Worm (Caenorhabditis elegans) whole organism, L2 larva: ENCODE results near the gene W04D2.4.
A peak's percentile ranks its signal among the peaks of the same experiment; 100 is the strongest.

ENCODE experiments used
- C34F6.9 ChIP-seq: fragments of 150-350 bp; optimal IDR thresholded peaks from 2 replicates; lab custom pipeline; 2014; ENCODE audit warnings: missing biosample characterization, missing genetic modification characterization
- F13H6.1 ChIP-seq: sonication (generic microtip); optimal IDR thresholded peaks from 2 replicates; lab custom pipeline; 2016; ENCODE audit warnings: missing genetic modification characterization, missing compliant biosample characterization
- R02D3.7 ChIP-seq: fragments of 150-350 bp; optimal IDR thresholded peaks from 2 replicates; lab custom pipeline; 2014; ENCODE audit warnings: missing biosample characterization, missing genetic modification characterization
- ZK546.5 ChIP-seq: sonication (generic microtip); optimal IDR thresholded peaks from 2 replicates; lab custom pipeline; 2017; ENCODE audit warnings: missing biosample characterization, missing genetic modification characterization
- alr-1 ChIP-seq: fragments of 150-350 bp; optimal IDR thresholded peaks from 2 replicates; lab custom pipeline; 2014; ENCODE audit warnings: missing biosample characterization, missing genetic modification characterization
- aly-2 ChIP-seq: fragments of 150-350 bp; optimal IDR thresholded peaks from 2 replicates; lab custom pipeline; 2014; ENCODE audit warnings: missing biosample characterization, missing genetic modification characterization
- ama-1 ChIP-seq: fragments of 150-350 bp; optimal IDR thresholded peaks from 2 replicates; lab custom pipeline; 2018; ENCODE audit warnings: inconsistent platforms
- blmp-1 ChIP-seq: sonication (generic microtip); optimal IDR thresholded peaks from 2 replicates; lab custom pipeline; 2017; ENCODE audit warnings: missing genetic modification characterization, mild to moderate bottlenecking, missing compliant biosample characterization, antibody characterized with exemption, moderate library complexity; ENCODE audit not compliant: insufficient read depth
- ceh-16 ChIP-seq: fragments of 150-350 bp; optimal IDR thresholded peaks from 2 replicates; lab custom pipeline; 2014; ENCODE audit warnings: missing biosample characterization, missing genetic modification characterization
- ceh-82 ChIP-seq: fragments of 150-350 bp; optimal IDR thresholded peaks from 2 replicates; lab custom pipeline; 2014; ENCODE audit warnings: missing biosample characterization, missing genetic modification characterization
- crh-2 ChIP-seq: sonication (generic microtip); optimal IDR thresholded peaks from 2 replicates; lab custom pipeline; 2017; ENCODE audit warnings: missing biosample characterization, missing genetic modification characterization
- dmd-4 ChIP-seq: sonication (generic microtip); optimal IDR thresholded peaks from 2 replicates; lab custom pipeline; 2017; ENCODE audit warnings: missing biosample characterization, missing genetic modification characterization
- egl-27 ChIP-seq: sonication (generic microtip); optimal IDR thresholded peaks from 3 replicates; lab custom pipeline; 2017; ENCODE audit warnings: missing biosample characterization, missing genetic modification reagents, missing genetic modification characterization
- elt-1 ChIP-seq: fragments of 150-350 bp; optimal IDR thresholded peaks from 2 replicates; lab custom pipeline; 2014; ENCODE audit warnings: missing biosample characterization, missing genetic modification characterization
- elt-3 ChIP-seq: sonication (generic microtip); optimal IDR thresholded peaks from 2 replicates; lab custom pipeline; 2017; ENCODE audit warnings: missing biosample characterization, missing genetic modification characterization
- fos-1 ChIP-seq: fragments of 150-350 bp; optimal IDR thresholded peaks from 2 replicates; lab custom pipeline; 2014; ENCODE audit warnings: missing biosample characterization, missing genetic modification characterization
- gmeb-1 ChIP-seq: fragments of 150-350 bp; optimal IDR thresholded peaks from 2 replicates; lab custom pipeline; 2014; ENCODE audit warnings: missing biosample characterization, missing genetic modification characterization
- lin-11 ChIP-seq: fragments of 150-350 bp; sonication (generic microtip); optimal IDR thresholded peaks from 2 replicates; lab custom pipeline; 2014; ENCODE audit warnings: missing biosample characterization, missing genetic modification characterization, inconsistent platforms, mixed read lengths
- lin-13 ChIP-seq: fragments of 150-350 bp; optimal IDR thresholded peaks from 2 replicates; lab custom pipeline; 2014; ENCODE audit warnings: missing biosample characterization, missing genetic modification reagents, missing genetic modification characterization
- lin-39 ChIP-seq: fragments of 150-350 bp; optimal IDR thresholded peaks from 2 replicates; lab custom pipeline; 2014; ENCODE audit warnings: missing biosample characterization, missing genetic modification reagents, missing genetic modification characterization
- lsy-2 ChIP-seq, 2 experiments: fragments of 150-350 bp in 1 of 2; sonication (generic microtip) in 1 of 2; optimal IDR thresholded peaks; 2 replicates each; lab custom pipeline; 2014 to 2017; ENCODE audit warnings: missing biosample characterization in 2 of 2, missing genetic modification characterization in 2 of 2
- mab-5 ChIP-seq: fragments of 150-350 bp; optimal IDR thresholded peaks from 2 replicates; lab custom pipeline; 2014; ENCODE audit warnings: missing biosample characterization, missing genetic modification characterization
- mbf-1 ChIP-seq: sonication (generic microtip); optimal IDR thresholded peaks from 2 replicates; lab custom pipeline; 2017; ENCODE audit warnings: missing biosample characterization, missing genetic modification characterization
- mdl-1 ChIP-seq, 2 experiments: fragments of 150-350 bp in 1 of 2; sonication (generic microtip) in 1 of 2; optimal IDR thresholded peaks; 2 replicates each; lab custom pipeline; 2017; ENCODE audit warnings: missing biosample characterization in 2 of 2, missing genetic modification characterization in 2 of 2
- nhr-10 ChIP-seq: sonication (generic microtip); optimal IDR thresholded peaks from 2 replicates; lab custom pipeline; 2017; ENCODE audit warnings: missing biosample characterization, missing genetic modification characterization
- nhr-11 ChIP-seq: fragments of 150-350 bp; optimal IDR thresholded peaks from 2 replicates; lab custom pipeline; 2014; ENCODE audit warnings: missing biosample characterization, missing genetic modification characterization
- nhr-12 ChIP-seq: fragments of 150-350 bp; optimal IDR thresholded peaks from 2 replicates; lab custom pipeline; 2014; ENCODE audit warnings: missing biosample characterization, missing genetic modification characterization
- nhr-129 ChIP-seq: fragments of 150-350 bp; optimal IDR thresholded peaks from 2 replicates; lab custom pipeline; 2014; ENCODE audit warnings: missing biosample characterization, missing genetic modification characterization
- nhr-21 ChIP-seq: fragments of 150-350 bp; optimal IDR thresholded peaks from 2 replicates; lab custom pipeline; 2014; ENCODE audit warnings: missing biosample characterization, missing genetic modification characterization
- nhr-23 ChIP-seq: fragments of 150-350 bp; optimal IDR thresholded peaks from 2 replicates; lab custom pipeline; 2014; ENCODE audit warnings: missing biosample characterization, missing genetic modification reagents, missing genetic modification characterization
- nhr-237 ChIP-seq: fragments of 150-350 bp; optimal IDR thresholded peaks from 2 replicates; lab custom pipeline; 2014; ENCODE audit warnings: missing biosample characterization, missing genetic modification characterization
- nhr-25 ChIP-seq: fragments of 150-350 bp; sonication (generic microtip); optimal IDR thresholded peaks from 3 replicates; lab custom pipeline; 2014; ENCODE audit warnings: missing biosample characterization, missing genetic modification characterization
- nhr-6 ChIP-seq: fragments of 150-350 bp; optimal IDR thresholded peaks from 2 replicates; lab custom pipeline; 2014; ENCODE audit warnings: missing biosample characterization, missing genetic modification characterization
- nhr-77 ChIP-seq: fragments of 150-350 bp; optimal IDR thresholded peaks from 2 replicates; lab custom pipeline; 2014; ENCODE audit warnings: missing biosample characterization, missing genetic modification characterization
- peb-1 ChIP-seq: fragments of 150-350 bp; optimal IDR thresholded peaks from 2 replicates; lab custom pipeline; 2014; ENCODE audit warnings: missing biosample characterization, missing genetic modification characterization
- sem-4 ChIP-seq: fragments of 150-350 bp; optimal IDR thresholded peaks from 2 replicates; lab custom pipeline; 2014; ENCODE audit warnings: missing biosample characterization, missing genetic modification reagents, missing genetic modification characterization
- sma-3 ChIP-seq: sonication (generic microtip); optimal IDR thresholded peaks from 2 replicates; lab custom pipeline; 2016; ENCODE audit warnings: missing genetic modification reagents, missing genetic modification characterization, missing compliant biosample characterization
- sma-9 ChIP-seq, 2 experiments: fragments of 150-350 bp in 1 of 2; sonication (generic microtip) in 1 of 2; optimal IDR thresholded peaks; 2 replicates each; lab custom pipeline; 2014 to 2016; ENCODE audit warnings: missing genetic modification characterization in 2 of 2, mild to moderate bottlenecking in 1 of 2, missing biosample characterization in 1 of 2, missing compliant biosample characterization in 1 of 2, missing genetic modification reagents in 1 of 2, moderate library complexity in 1 of 2
- snpc-4 ChIP-seq: fragments of 150-350 bp; optimal IDR thresholded peaks from 2 replicates; lab custom pipeline; 2014; ENCODE audit warnings: missing biosample characterization, missing genetic modification characterization
- unc-39 ChIP-seq: fragments of 150-350 bp; optimal IDR thresholded peaks from 2 replicates; lab custom pipeline; 2014; ENCODE audit warnings: missing biosample characterization, missing genetic modification characterization
- unc-55 ChIP-seq: fragments of 150-350 bp; sonication (generic microtip); optimal IDR thresholded peaks from 3 replicates; lab custom pipeline; 2014; ENCODE audit warnings: missing biosample characterization, missing genetic modification reagents, missing genetic modification characterization
- unc-62 ChIP-seq: fragments of 150-350 bp; optimal IDR thresholded peaks from 2 replicates; lab custom pipeline; 2014; ENCODE audit warnings: missing biosample characterization, missing genetic modification reagents, missing genetic modification characterization
- zag-1 ChIP-seq: fragments of 150-350 bp; optimal IDR thresholded peaks from 2 replicates; lab custom pipeline; 2014; ENCODE audit warnings: missing biosample characterization, missing genetic modification characterization
- ztf-1 ChIP-seq: fragments of 200-800 bp; sonication (Bioruptor generic); conservative IDR thresholded peaks from 2 replicates; pipeline ENCODE4 v1.3.6; 2022; ENCODE audit warnings: missing genetic modification characterization, missing compliant biosample characterization
- ztf-4 ChIP-seq: fragments of 150-350 bp; optimal IDR thresholded peaks from 2 replicates; lab custom pipeline; 2014; ENCODE audit warnings: missing biosample characterization, missing genetic modification characterization

The W04D2.4 gene

ce11 chrV:12534941-12535340 lies 37.4 kb upstream of the W04D2.4 start:
- TF ChIP-seq blmp-1 (no peak), nhr-11 (no peak), nhr-10 (tag; lab: Kevin White, UChicago) (no peak), lin-11 (tag; lab: Kevin White, UChicago) (no peak), zag-1 (tag; lab: Kevin White, UChicago) (no peak), unc-55 (GFP tag; lab: Kevin White, UChicago) (no peak), nhr-23 (tag; lab: Kevin White, UChicago) (no peak), R02D3.7 (tag; lab: Kevin White, UChicago) (no peak), lin-39 (tag; lab: Kevin White, UChicago) (no peak), ceh-82 (no peak), peb-1 (no peak), mdl-1 (tag; optimal IDR thresholded peaks at IDR 0.05; lab: Kevin White, UChicago) (no peak), sma-3 (no peak), elt-3 (tag; lab: Kevin White, UChicago) (no peak), mab-5 (tag; lab: Kevin White, UChicago) (no peak), unc-39 (tag; lab: Kevin White, UChicago) (no peak), aly-2 (tag; lab: Kevin White, UChicago) (no peak)

- TF ChIP-seq fos-1 (tag; lab: Kevin White, UChicago) (peak; percentile 8), F13H6.1 (no peak), nhr-129 (tag; lab: Kevin White, UChicago) (no peak), crh-2 (tag; lab: Kevin White, UChicago) (peak; percentile 13), ceh-16 (peak; percentile 23), sma-9 (GFP tag; optimal IDR thresholded peaks at IDR 0.05; lab: Kevin White, UChicago) (peak; percentile 44), sma-9 (tag; optimal IDR thresholded peaks at IDR 0.05; lab: Kevin White, UChicago) (no peak), elt-1 (no peak), peb-1 (no peak), sma-3 (peak; percentile 63), gmeb-1 (tag; lab: Kevin White, UChicago) (no peak), nhr-21 (tag; lab: Kevin White, UChicago) (peak; percentile 20), nhr-10 (tag; lab: Kevin White, UChicago) (no peak), lsy-2 (tag; optimal IDR thresholded peaks at IDR 0.05; lab: Kevin White, UChicago) (peak in 1 of 2 experiments; percentile 41), nhr-77 (no peak), blmp-1 (peak; percentile 88), nhr-25 (tag; lab: Kevin White, UChicago) (peak; percentile 63), egl-27 (peak; percentile 12), unc-39 (tag; lab: Kevin White, UChicago) (no peak), nhr-12 (no peak), unc-62 (no peak)
Measured at ce11 chrV:12533635-12534150, 36.1 kb upstream of the W04D2.4 start.

- TF ChIP-seq nhr-77 (no peak), fos-1 (tag; lab: Kevin White, UChicago) (peak; percentile 66)
- TF ChIP-seq, all 48 proteins: peak for 1
Measured at ce11 chrV:12532369-12532768, 34.8 kb upstream of the W04D2.4 start.

ce11 chrV:12531084-12531483 lies 33.5 kb upstream of the W04D2.4 start:
- TF ChIP-seq dmd-4 (tag; lab: Kevin White, UChicago) (peak; percentile 23), nhr-237 (tag; lab: Kevin White, UChicago) (no peak), nhr-129 (tag; lab: Kevin White, UChicago) (no peak), ZK546.5 (tag; lab: Kevin White, UChicago) (no peak), alr-1 (tag; lab: Kevin White, UChicago) (no peak), sma-9 (GFP tag; optimal IDR thresholded peaks at IDR 0.05; lab: Kevin White, UChicago) (peak; percentile 16), sma-9 (tag; optimal IDR thresholded peaks at IDR 0.05; lab: Kevin White, UChicago) (no peak), crh-2 (tag; lab: Kevin White, UChicago) (no peak), nhr-21 (tag; lab: Kevin White, UChicago) (peak; percentile 39), nhr-6 (tag; lab: Kevin White, UChicago) (no peak), ceh-82 (no peak), F13H6.1 (no peak), peb-1 (no peak), unc-62 (no peak), C34F6.9 (tag; lab: Kevin White, UChicago) (peak; percentile 23), ztf-1 (GFP tag; lab: Robert Waterston, UW) (no peak), lin-11 (tag; lab: Kevin White, UChicago) (no peak), nhr-12 (no peak), nhr-77 (no peak), gmeb-1 (tag; lab: Kevin White, UChicago) (no peak), fos-1 (tag; lab: Kevin White, UChicago) (peak; percentile 46), egl-27 (no peak), ama-1 (no peak), aly-2 (tag; lab: Kevin White, UChicago) (no peak), lin-13 (GFP tag; lab: Kevin White, UChicago) (no peak), unc-39 (tag; lab: Kevin White, UChicago) (no peak), ceh-16 (no peak), mbf-1 (tag; lab: Kevin White, UChicago) (no peak), elt-1 (no peak), lsy-2 (tag; optimal IDR thresholded peaks at IDR 0.05; lab: Kevin White, UChicago) (peak in 1 of 2 experiments; percentile 31), mab-5 (tag; lab: Kevin White, UChicago) (no peak), mdl-1 (tag; optimal IDR thresholded peaks at IDR 0.05; lab: Kevin White, UChicago) (no peak), ztf-4 (tag; lab: Kevin White, UChicago) (no peak), sem-4 (no peak), nhr-23 (tag; lab: Kevin White, UChicago) (no peak), snpc-4 (tag; lab: Kevin White, UChicago) (no peak)
